Fruit fly (Drosophila melanogaster) whole organism, embryonic: ENCODE data around the gene Gorab.

Experiments used
- Antp ChIP-seq: fragments of 200-800 bp; sonication (Bioruptor generic); optimal IDR thresholded peaks from 3 replicates; lab custom pipeline; 2016; ENCODE audit warnings: missing biosample characterization, missing genetic modification characterization
- Asciz ChIP-seq: fragments of 200-800 bp; sonication (Bioruptor generic); optimal IDR thresholded peaks from 2 replicates; lab custom pipeline; 2017; ENCODE audit warnings: missing biosample characterization, mild to moderate bottlenecking, missing genetic modification characterization, missing genetic modification reagents
- B-H1 ChIP-seq: fragments of 200-800 bp; sonication (Bioruptor generic); IDR thresholded peaks from 3 replicates; pipeline ENCODE4 v1.3.6; 2022; ENCODE audit warnings: missing biosample characterization, missing genetic modification characterization
- CG10565 ChIP-seq: fragments of 200-800 bp; sonication (Bioruptor generic); optimal IDR thresholded peaks from 3 replicates; lab custom pipeline; 2016; ENCODE audit warnings: missing biosample characterization, mild to moderate bottlenecking, missing genetic modification characterization
- CG10654 ChIP-seq: fragments of 200-800 bp; sonication (Bioruptor generic); optimal IDR thresholded peaks from 2 replicates; lab custom pipeline; 2016; ENCODE audit warnings: missing biosample characterization, missing genetic modification characterization
- CG13424 ChIP-seq: fragments of 200-800 bp; sonication (Bioruptor generic); optimal IDR thresholded peaks from 2 replicates; lab custom pipeline; 2019; ENCODE audit warnings: missing biosample characterization, mild to moderate bottlenecking, missing genetic modification characterization, moderate library complexity
- CG14667 ChIP-seq: fragments of 200-800 bp; sonication (Bioruptor generic); IDR thresholded peaks from 2 replicates; pipeline ENCODE4 v1.3.6; 2022; ENCODE audit warnings: missing biosample characterization, missing genetic modification characterization
- CG15601 ChIP-seq: fragments of 200-800 bp; sonication (Bioruptor generic); optimal IDR thresholded peaks from 3 replicates; lab custom pipeline; 2019; ENCODE audit warnings: missing biosample characterization, mild to moderate bottlenecking, missing genetic modification characterization, moderate library complexity
- CG16815 ChIP-seq: fragments of 200-800 bp; sonication (Bioruptor generic); optimal IDR thresholded peaks from 3 replicates; lab custom pipeline; 2017; ENCODE audit warnings: missing biosample characterization, mild to moderate bottlenecking, missing genetic modification characterization
- CG17385 ChIP-seq: fragments of 200-800 bp; sonication (Bioruptor generic); optimal IDR thresholded peaks from 3 replicates; lab custom pipeline; 2018; ENCODE audit warnings: missing biosample characterization, mild to moderate bottlenecking, missing genetic modification characterization
- CG1832 ChIP-seq: fragments of 200-800 bp; sonication (Bioruptor generic); optimal IDR thresholded peaks from 2 replicates; lab custom pipeline; 2017; ENCODE audit warnings: missing biosample characterization, mild to moderate bottlenecking, missing genetic modification characterization, inconsistent platforms
- CG2129 ChIP-seq: fragments of 200-800 bp; sonication (Bioruptor generic); IDR thresholded peaks from 2 replicates; pipeline ENCODE4 v1.3.6; 2022; ENCODE audit warnings: missing biosample characterization, missing genetic modification characterization; ENCODE audit not compliant: partially characterized antibody
- CG6254 ChIP-seq: fragments of 200-800 bp; sonication (Bioruptor generic); optimal IDR thresholded peaks from 3 replicates; lab custom pipeline; 2017; ENCODE audit warnings: mild to moderate bottlenecking, missing biosample characterization, missing genetic modification reagents, missing genetic modification characterization
- CG7271 ChIP-seq: fragments of 200-800 bp; sonication (Bioruptor generic); optimal IDR thresholded peaks from 2 replicates; lab custom pipeline; 2018; ENCODE audit warnings: missing biosample characterization, mild to moderate bottlenecking, missing genetic modification characterization, moderate library complexity
- CG7786 ChIP-seq: fragments of 200-800 bp; sonication (Bioruptor generic); optimal IDR thresholded peaks from 2 replicates; lab custom pipeline; 2016; ENCODE audit warnings: missing biosample characterization, missing genetic modification characterization
- CG7987 ChIP-seq: fragments of 200-800 bp; sonication (Bioruptor generic); optimal IDR thresholded peaks from 2 replicates; lab custom pipeline; 2018; ENCODE audit warnings: missing biosample characterization, mild to moderate bottlenecking, missing genetic modification characterization, moderate library complexity
- CG8290 ChIP-seq, 3 experiments: fragments of 200-800 bp; sonication (Bioruptor generic); optimal IDR thresholded peaks; 2 replicates each; lab custom pipeline; 2016 to 2019; ENCODE audit warnings: missing biosample characterization in 3 of 3, missing genetic modification characterization in 3 of 3, mild to moderate bottlenecking in 2 of 3, moderate library complexity in 1 of 3
- CG8924 ChIP-seq: fragments of 200-800 bp; optimal IDR thresholded peaks from 3 replicates; lab custom pipeline; 2019; ENCODE audit warnings: missing biosample characterization, mild to moderate bottlenecking, missing genetic modification characterization, moderate library complexity
- CG9797 ChIP-seq: fragments of 200-800 bp; sonication (Bioruptor generic); optimal IDR thresholded peaks from 3 replicates; lab custom pipeline; 2018; ENCODE audit warnings: missing biosample characterization, mild to moderate bottlenecking, missing genetic modification characterization
- CTCF ChIP-seq: fragments of 200-800 bp; sonication (Bioruptor generic); optimal IDR thresholded peaks from 2 replicates; lab custom pipeline; 2017; ENCODE audit warnings: missing biosample characterization, mild to moderate bottlenecking, missing genetic modification characterization, moderate library complexity
- D ChIP-seq, 2 experiments: fragments of 200-800 bp in 1 of 2; fragments of >200 bp in 1 of 2; sonication (Bioruptor generic) in 1 of 2; optimal IDR thresholded peaks; 2 replicates in 1 of 2; 3 replicates in 1 of 2; lab custom pipeline; 2017; ENCODE audit warnings: mild to moderate bottlenecking in 1 of 2, missing biosample characterization in 1 of 2, missing genetic modification characterization in 1 of 2, missing genetic modification reagents in 1 of 2
- D19A ChIP-seq: fragments of 200-800 bp; optimal IDR thresholded peaks from 3 replicates; lab custom pipeline; 2019; ENCODE audit warnings: missing biosample characterization, mild to moderate bottlenecking, missing genetic modification characterization, moderate library complexity
- Fer3 ChIP-seq: fragments of 200-800 bp; sonication (Bioruptor generic); optimal IDR thresholded peaks from 2 replicates; lab custom pipeline; 2018; ENCODE audit warnings: missing biosample characterization, mild to moderate bottlenecking, missing genetic modification characterization, moderate library complexity
- Gug ChIP-seq: fragments of 200-800 bp; sonication (Bioruptor generic); IDR thresholded peaks from 4 replicates; pipeline ENCODE4 v1.3.6; 2022; ENCODE audit warnings: missing biosample characterization, missing genetic modification characterization
- Hey ChIP-seq: fragments of 200-800 bp; sonication (Bioruptor generic); optimal IDR thresholded peaks from 3 replicates; lab custom pipeline; 2018; ENCODE audit warnings: missing biosample characterization, mild to moderate bottlenecking, missing genetic modification characterization
- Hr51 ChIP-seq, 2 experiments: fragments of 200-800 bp; sonication (Bioruptor generic); optimal IDR thresholded peaks; 2 replicates in 1 of 2; 3 replicates in 1 of 2; lab custom pipeline; 2016 to 2018; ENCODE audit warnings: missing biosample characterization in 2 of 2, missing genetic modification characterization in 2 of 2, mild to moderate bottlenecking in 1 of 2, moderate library complexity in 1 of 2
- Optix ChIP-seq: fragments of 200-800 bp; sonication (Bioruptor generic); IDR thresholded peaks from 3 replicates; pipeline ENCODE4 v1.3.6; 2022; ENCODE audit warnings: missing biosample characterization, missing genetic modification characterization
- Scr ChIP-seq: fragments of 200-800 bp; sonication (Bioruptor generic); IDR thresholded peaks from 2 replicates; pipeline ENCODE4 v1.3.6; 2022; ENCODE audit warnings: missing biosample characterization, missing genetic modification characterization; ENCODE audit not compliant: partially characterized antibody
- Stat92E ChIP-seq, 3 experiments: fragments of >200 bp in 2 of 3; fragments of 200-800 bp in 1 of 3; sonication (Bioruptor generic) in 1 of 3; optimal IDR thresholded peaks; 2 replicates each; lab custom pipeline; 2017 to 2019; ENCODE audit warnings: missing biosample characterization in 3 of 3, missing genetic modification characterization in 3 of 3, mild to moderate bottlenecking in 1 of 3, moderate library complexity in 1 of 3
- TFAM ChIP-seq: fragments of 200-800 bp; sonication (Bioruptor generic); optimal IDR thresholded peaks from 2 replicates; lab custom pipeline; 2017; ENCODE audit warnings: missing biosample characterization, missing genetic modification characterization, inconsistent platforms
- Xrp1 ChIP-seq: fragments of 200-800 bp; sonication (Bioruptor generic); IDR thresholded peaks from 2 replicates; pipeline ENCODE4 v1.3.6; 2022; ENCODE audit warnings: missing biosample characterization, missing genetic modification characterization
- aop ChIP-seq: fragments of 200-800 bp; sonication (Bioruptor generic); IDR thresholded peaks from 2 replicates; pipeline ENCODE4 v1.3.6; 2022; ENCODE audit warnings: missing biosample characterization, missing genetic modification characterization
- ap ChIP-seq: fragments of 200-800 bp; sonication (Bioruptor generic); IDR thresholded peaks from 2 replicates; pipeline ENCODE4 v1.3.6; 2022; ENCODE audit warnings: missing biosample characterization, missing genetic modification characterization
- bbx ChIP-seq: fragments of 200-800 bp; sonication (Bioruptor generic); IDR thresholded peaks from 2 replicates; pipeline ENCODE4 v1.3.6; 2022; ENCODE audit warnings: missing biosample characterization, missing genetic modification characterization; ENCODE audit not compliant: partially characterized antibody
- bigmax ChIP-seq: fragments of 200-800 bp; sonication (Bioruptor generic); optimal IDR thresholded peaks from 2 replicates; lab custom pipeline; 2018; ENCODE audit warnings: missing biosample characterization, mild to moderate bottlenecking, missing genetic modification characterization
- bsh ChIP-seq, 2 experiments: fragments of 200-800 bp; sonication (Bioruptor generic); optimal IDR thresholded peaks; 2 replicates each; lab custom pipeline; 2017 to 2018; ENCODE audit warnings: mild to moderate bottlenecking in 2 of 2, missing biosample characterization in 2 of 2, missing genetic modification characterization in 2 of 2, moderate library complexity in 1 of 2
- chn ChIP-seq: fragments of 200-800 bp; sonication (Bioruptor generic); optimal IDR thresholded peaks from 2 replicates; lab custom pipeline; 2016; ENCODE audit warnings: missing biosample characterization, missing genetic modification characterization
- fru ChIP-seq: fragments of >200 bp; optimal IDR thresholded peaks from 2 replicates; lab custom pipeline; 2017
- gce ChIP-seq: fragments of 200-800 bp; sonication (Bioruptor generic); IDR thresholded peaks from 3 replicates; pipeline ENCODE4 v1.3.6; 2022; ENCODE audit warnings: missing biosample characterization, missing genetic modification characterization
- insv ChIP-seq, 2 experiments: fragments of 200-800 bp; sonication (Bioruptor generic); optimal IDR thresholded peaks; 3 replicates each; lab custom pipeline; 2016 to 2018; ENCODE audit warnings: missing biosample characterization in 2 of 2, missing genetic modification characterization in 2 of 2
- klu ChIP-seq: fragments of 200-800 bp; sonication (Bioruptor generic); IDR thresholded peaks from 2 replicates; pipeline ENCODE4 v1.3.6; 2022; ENCODE audit warnings: missing biosample characterization, missing genetic modification characterization
- mld ChIP-seq: fragments of 200-800 bp; sonication (Bioruptor generic); IDR thresholded peaks from 3 replicates; pipeline ENCODE4 v1.3.6; 2022; ENCODE audit warnings: missing biosample characterization, missing genetic modification characterization; ENCODE audit not compliant: partially characterized antibody
- nau ChIP-seq: fragments of 200-800 bp; sonication (Bioruptor generic); optimal IDR thresholded peaks from 3 replicates; lab custom pipeline; 2017; ENCODE audit warnings: missing biosample characterization, mild to moderate bottlenecking, missing genetic modification characterization, missing genetic modification reagents
- nerfin-2 ChIP-seq: fragments of 200-800 bp; sonication (Bioruptor generic); IDR thresholded peaks from 2 replicates; pipeline ENCODE4 v1.3.6; 2022; ENCODE audit warnings: missing biosample characterization, missing genetic modification characterization; ENCODE audit not compliant: partially characterized antibody
- nom ChIP-seq: fragments of 200-800 bp; sonication (Bioruptor generic); optimal IDR thresholded peaks from 2 replicates; lab custom pipeline; 2017; ENCODE audit warnings: missing biosample characterization, missing genetic modification characterization, mild to moderate bottlenecking, moderate library complexity, missing genetic modification reagents
- prd ChIP-seq, 3 experiments: fragments of >200 bp in 2 of 3; fragments of 200-800 bp in 1 of 3; sonication (Bioruptor generic) in 1 of 3; optimal IDR thresholded peaks in 2 of 3; IDR thresholded peaks in 1 of 3; 2 replicates in 2 of 3; 3 replicates in 1 of 3; pipeline versions ENCODE4 v1.3.6 to Lab custom; 2017 to 2022; ENCODE audit warnings: missing biosample characterization in 1 of 3, missing genetic modification characterization in 1 of 3
- stc ChIP-seq: fragments of 200-800 bp; sonication (Bioruptor generic); IDR thresholded peaks from 2 replicates; pipeline ENCODE4 v1.3.6; 2022; ENCODE audit warnings: missing biosample characterization, missing genetic modification characterization
- wor ChIP-seq: fragments of 200-800 bp; sonication (Bioruptor generic); IDR thresholded peaks from 2 replicates; pipeline ENCODE4 v1.3.6; 2022; ENCODE audit warnings: missing biosample characterization, missing genetic modification characterization

Gene Gorab

DNA sequence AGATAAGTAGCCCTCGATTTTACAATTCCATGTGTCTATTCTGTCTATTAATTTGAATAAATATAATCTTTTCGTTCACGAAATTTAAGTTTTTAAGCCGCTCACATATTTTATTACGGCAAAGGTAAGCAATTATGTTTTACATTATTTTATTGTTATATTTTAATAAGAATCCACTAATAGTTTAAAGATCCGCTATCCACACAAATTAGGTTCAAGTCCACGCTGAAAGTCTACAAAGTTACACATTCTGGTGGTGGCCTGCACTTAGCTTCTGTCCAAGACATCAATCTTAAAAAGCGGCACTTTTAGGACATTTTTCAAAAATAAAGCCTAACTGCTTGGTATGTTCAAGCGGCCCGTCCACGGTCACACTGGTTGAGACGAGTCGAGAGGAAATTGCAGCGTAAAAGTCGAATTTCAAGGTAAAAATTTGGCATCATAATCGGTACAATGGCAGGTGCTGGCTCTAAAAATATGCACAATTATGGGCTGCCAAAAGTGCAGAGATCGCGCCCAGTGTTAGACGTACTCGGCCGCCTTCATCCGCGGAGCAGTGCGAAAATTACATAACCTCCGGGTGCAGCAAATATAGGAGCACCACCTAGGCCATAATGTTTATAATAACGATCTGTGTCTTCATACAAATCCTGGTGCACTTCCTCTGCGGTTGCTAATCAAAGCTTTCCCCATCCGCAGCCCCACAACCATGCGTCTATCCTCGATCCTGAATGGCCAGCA is 46.2 kb upstream of the Gorab start, which contains the start of the genes UQCR-Q and CG46525 (continued):
- peak; percentile 12 for TF ChIP-seq CG13424 (tag; lab: Kevin White, UChicago)
- peak; percentile 58 for TF ChIP-seq CG15601
- TF ChIP-seq CG9797: peak; percentile 93
- no peak for TF ChIP-seq nom (GFP tag; lab: Kevin White, UChicago)
- TF ChIP-seq CG1832 (GFP tag; lab: Kevin White, UChicago): no peak
- TF ChIP-seq Xrp1 (GFP tag; lab: Robert Waterston, UW): no peak
- no peak for TF ChIP-seq Gug (GFP tag; lab: Robert Waterston, UW)
- no peak for TF ChIP-seq B-H1 (GFP tag; lab: Robert Waterston, UW)
- TF ChIP-seq wor (GFP tag; lab: Robert Waterston, UW): no peak
- no peak for TF ChIP-seq fru
- TF ChIP-seq CG7987: peak; percentile 8
- no peak for TF ChIP-seq Stat92E (GFP tag; optimal IDR thresholded peaks at IDR 0.05; lab: Kevin White, UChicago)
- TF ChIP-seq gce (GFP tag; lab: Robert Waterston, UW): no peak
- no peak for TF ChIP-seq bsh (GFP tag; optimal IDR thresholded peaks at IDR 0.05; lab: Kevin White, UChicago)
- TF ChIP-seq CG8924: peak; percentile 5
- no peak for TF ChIP-seq D (optimal IDR thresholded peaks at IDR 0.05; lab: Kevin White, UChicago)
- no peak for TF ChIP-seq D (GFP tag; optimal IDR thresholded peaks at IDR 0.05; lab: Kevin White, UChicago)
- TF ChIP-seq CG14667 (GFP tag; lab: Robert Waterston, UW): no peak
- no peak for TF ChIP-seq mld (GFP tag; lab: Robert Waterston, UW)
- TF ChIP-seq CG7786 (GFP tag; lab: Kevin White, UChicago): no peak
- no peak for TF ChIP-seq Fer3 (tag; lab: Kevin White, UChicago)
- no peak for TF ChIP-seq CG10565 (GFP tag; lab: Kevin White, UChicago)
- TF ChIP-seq CTCF: peak; percentile 75
- TF ChIP-seq D19A (tag; lab: Kevin White, UChicago): no peak
- peak; percentile 66 for TF ChIP-seq bigmax (GFP tag; lab: Kevin White, UChicago)
- no peak for TF ChIP-seq aop (GFP tag; lab: Robert Waterston, UW)
- TF ChIP-seq bbx (GFP tag; lab: Robert Waterston, UW): peak; percentile 45; the same call in 1 of the 2 replicates
- no peak for TF ChIP-seq CG17385 (GFP tag; lab: Kevin White, UChicago)
- no peak for TF ChIP-seq Hey
- TF ChIP-seq Antp (GFP tag; lab: Kevin White, UChicago): no peak
- no peak for TF ChIP-seq Asciz
- no peak for TF ChIP-seq Hr51 (GFP tag; optimal IDR thresholded peaks at IDR 0.05; lab: Kevin White, UChicago)
- TF ChIP-seq chn (GFP tag; lab: Kevin White, UChicago): no peak
- TF ChIP-seq stc: no peak
- TF ChIP-seq TFAM: no peak
- peak in 1 of 2 experiments; percentile 52 for TF ChIP-seq insv (GFP tag; optimal IDR thresholded peaks at IDR 0.05; lab: Kevin White, UChicago)
- TF ChIP-seq ap (GFP tag; lab: Robert Waterston, UW): no peak
- no peak for TF ChIP-seq CG6254 (GFP tag; lab: Kevin White, UChicago)
- TF ChIP-seq nau (GFP tag; lab: Kevin White, UChicago): no peak
- TF ChIP-seq prd (optimal IDR thresholded peaks at IDR 0.05; lab: Kevin White, UChicago): no peak
- no peak for TF ChIP-seq prd (GFP tag; IDR thresholded peaks at IDR 0.05; lab: Robert Waterston, UW)
- peak; percentile 1 for TF ChIP-seq CG8290 (GFP tag; optimal IDR thresholded peaks at IDR 0.05; lab: Kevin White, UChicago)
- peak in 1 of 2 experiments; percentile 67 for TF ChIP-seq CG8290 (tag; optimal IDR thresholded peaks at IDR 0.05; lab: Kevin White, UChicago)
- TF ChIP-seq Scr (GFP tag; lab: Robert Waterston, UW): peak; percentile 20
- TF ChIP-seq CG16815 (GFP tag; lab: Kevin White, UChicago): no peak
- no peak for TF ChIP-seq CG7271 (tag; lab: Kevin White, UChicago)
- no peak for TF ChIP-seq klu
- no peak for TF ChIP-seq CG2129 (GFP tag; lab: Robert Waterston, UW)
- no peak for TF ChIP-seq Optix (GFP tag; lab: Robert Waterston, UW)
- TF ChIP-seq CG10654 (GFP tag; lab: Kevin White, UChicago): no peak
- TF ChIP-seq nerfin-2: no peak
